Fruit fly (Drosophila melanogaster) whole organism: Measurements from ENCODE around the gene msopa.

Experiments used
- CG8478 ChIP-seq: fragments of >200 bp; optimal IDR thresholded peaks from 2 replicates; lab custom pipeline; 2018; ENCODE audit warnings: inconsistent platforms
- Dll ChIP-seq: fragments of >200 bp; optimal IDR thresholded peaks from 2 replicates; lab custom pipeline; 2017
- pan ChIP-seq: fragments of >200 bp; optimal IDR thresholded peaks from 2 replicates; lab custom pipeline; 2017

dm6 chr3L:22109903-22110302 lies 27.4 kb downstream of the msopa start:
- TF ChIP-seq pan (lab: Kevin White, UChicago) (no peak), Dll (lab: Kevin White, UChicago) (no peak), CG8478 (lab: Kevin White, UChicago) (no peak)
